Worm (Caenorhabditis elegans): ENCODE results near the gene F48G7.10.

Gene F48G7.10

ce11 chrV:597823-598222, 36.9 kb downstream of the F48G7.10 start:
- TF ChIP-seq nhr-85 (tag) (peak; percentile 73), tbx-2 (tag; optimal IDR thresholded peaks at IDR 0.05) (no peak), efl-1 (optimal IDR thresholded peaks at IDR 0.05) (no peak), efl-1 (GFP tag; optimal IDR thresholded peaks at IDR 0.05 in 1 of 2) (peak in 1 of 2 experiments; percentile 45)

ce11 chrV:596923-597322, 37.8 kb downstream of the F48G7.10 start:
- TF ChIP-seq nhr-71 (tag; optimal IDR thresholded peaks at IDR 0.05), result no peak
- TF ChIP-seq nhr-237 (tag; optimal IDR thresholded peaks at IDR 0.05), result no peak
- no peak for TF ChIP-seq C34B4.2 (tag; optimal IDR thresholded peaks at IDR 0.05)
- TF ChIP-seq efl-1 (optimal IDR thresholded peaks at IDR 0.05), result no peak
- no peak for TF ChIP-seq efl-1 (GFP tag; optimal IDR thresholded peaks at IDR 0.05 in 1 of 2)
- TF ChIP-seq unc-30 (tag; optimal IDR thresholded peaks at IDR 0.05), result no peak
- no peak for TF ChIP-seq tlp-1 (tag; optimal IDR thresholded peaks at IDR 0.05)
- peak; percentile 15 for TF ChIP-seq rnt-1 (tag; optimal IDR thresholded peaks at IDR 0.05)
- peak; percentile 9 for TF ChIP-seq blmp-1 (tag; optimal IDR thresholded peaks at IDR 0.05)
- TF ChIP-seq mdl-1 (tag; optimal IDR thresholded peaks at IDR 0.05), result no peak

ce11 chrV:592959-593358, 41.8 kb downstream of the F48G7.10 start, which contains the start of gene ZK488.5:
Gene ZK488.5 (plus strand): TSS chrV:593259.
- TF ChIP-seq fkh-10 (GFP tag; optimal IDR thresholded peaks at IDR 0.05), result no peak
- TF ChIP-seq unc-30 (tag; optimal IDR thresholded peaks at IDR 0.05), result no peak
- TF ChIP-seq ceh-82 (tag; optimal IDR thresholded peaks at IDR 0.05), result no peak
- TF ChIP-seq nhr-77 (tag; optimal IDR thresholded peaks at IDR 0.05), result no peak
- TF ChIP-seq aha-1 (tag; optimal IDR thresholded peaks at IDR 0.05), result no peak
- TF ChIP-seq lin-39 (tag; optimal IDR thresholded peaks at IDR 0.05), result no peak
- no peak for TF ChIP-seq nhr-84 (tag; optimal IDR thresholded peaks at IDR 0.05)
- TF ChIP-seq pax-3 (tag; optimal IDR thresholded peaks at IDR 0.05), result no peak
- no peak for TF ChIP-seq unc-62 (GFP tag; optimal IDR thresholded peaks at IDR 0.05)
- TF ChIP-seq ceh-90 (tag; optimal IDR thresholded peaks at IDR 0.05), result no peak
- no peak for TF ChIP-seq pag-3 (tag; optimal IDR thresholded peaks at IDR 0.05; ENCODE audit: borderline replicate concordance, insufficient read depth)
- TF ChIP-seq skn-1 (tag; optimal IDR thresholded peaks at IDR 0.05), result no peak
- TF ChIP-seq Y116A8C.19 (tag; optimal IDR thresholded peaks at IDR 0.05; ENCODE audit: borderline replicate concordance), result no peak
- no peak for TF ChIP-seq C34B4.2 (tag; optimal IDR thresholded peaks at IDR 0.05)
- TF ChIP-seq grh-1 (GFP tag; IDR thresholded peaks at IDR 0.05), result no peak

ce11 chrV:590182-590581, 44.6 kb downstream of the F48G7.10 start, which contains the start of gene ZK488.6:
Gene ZK488.6 (plus strand): TSS chrV:590482.
- TF ChIP-seq C16A3.4 (tag; optimal IDR thresholded peaks at IDR 0.05), result no peak
- no peak for TF ChIP-seq unc-62 (GFP tag; optimal IDR thresholded peaks at IDR 0.05)
- no peak for TF ChIP-seq pqm-1 (tag; optimal IDR thresholded peaks at IDR 0.05)
- 0 out of 2 replicates have a peak, but pooled peaks have one; percentile 22 for TF ChIP-seq unc-98 (GFP tag; IDR thresholded peaks at IDR 0.05)
- no peak for TF ChIP-seq dpl-1 (GFP tag; optimal IDR thresholded peaks at IDR 0.05)
- no peak for TF ChIP-seq nhr-47 (tag; optimal IDR thresholded peaks at IDR 0.05)
- no peak for TF ChIP-seq nhr-85 (tag)

- TF ChIP-seq nhr-84 (tag; optimal IDR thresholded peaks at IDR 0.05) (no peak), lin-39 (tag; optimal IDR thresholded peaks at IDR 0.05) (no peak)
These were observed 46.9 kb downstream of the F48G7.10 start, which contains the start of gene K06H6.1 for ce11 chrV:587818-588217. Gene K06H6.1 (plus strand): TSS chrV:588118.

- no peak for TF ChIP-seq lin-15B (tag; optimal IDR thresholded peaks at IDR 0.05)
- TF ChIP-seq unc-130 (tag; optimal IDR thresholded peaks at IDR 0.05), result no peak
- TF ChIP-seq efl-3 (GFP tag; optimal IDR thresholded peaks at IDR 0.05), result no peak
- TF ChIP-seq Y116A8C.19 (tag; optimal IDR thresholded peaks at IDR 0.05; ENCODE audit: borderline replicate concordance), result no peak
- TF ChIP-seq skn-1 (tag; optimal IDR thresholded peaks at IDR 0.05), result no peak
- TF ChIP-seq mab-9 (GFP tag; IDR thresholded peaks at IDR 0.05), result no peak
- TF ChIP-seq unc-62 (GFP tag; optimal IDR thresholded peaks at IDR 0.05), result no peak
- TF ChIP-seq tlp-1 (tag; optimal IDR thresholded peaks at IDR 0.05), result no peak
- TF ChIP-seq lin-13 (GFP tag; optimal IDR thresholded peaks at IDR 0.05), result no peak
- TF ChIP-seq nhr-77 (tag; optimal IDR thresholded peaks at IDR 0.05), result no peak
- TF ChIP-seq lin-39 (tag; optimal IDR thresholded peaks at IDR 0.05), result no peak
- TF ChIP-seq nhr-71 (tag; optimal IDR thresholded peaks at IDR 0.05), result no peak
- no peak for TF ChIP-seq hlh-17 (GFP tag; optimal IDR thresholded peaks at IDR 0.05; ENCODE audit: borderline replicate concordance)
- no peak for TF ChIP-seq grh-1 (GFP tag; IDR thresholded peaks at IDR 0.05)
These were observed 49.3 kb downstream of the F48G7.10 start, which contains the start of gene K06H6.2 for ce11 chrV:585472-585871. Gene K06H6.2 (plus strand): TSS chrV:585772.
